Fruit fly (Drosophila melanogaster) whole organism, prepupa: ENCODE measurements around the gene Elp3.

ENCODE experiments used
- CG11294 ChIP-seq: fragments of 200-800 bp; sonication (Bioruptor generic); IDR thresholded peaks from 2 replicates; pipeline ENCODE4 v1.3.6; 2022; ENCODE audit warnings: missing biosample characterization, missing genetic modification characterization
- CG1621 ChIP-seq: fragments of 200-800 bp; sonication (Bioruptor generic); optimal IDR thresholded peaks from 3 replicates; lab custom pipeline; 2018; ENCODE audit warnings: missing biosample characterization, mild to moderate bottlenecking, missing genetic modification characterization
- CG32006 ChIP-seq: fragments of 200-800 bp; sonication (Bioruptor generic); optimal IDR thresholded peaks from 3 replicates; lab custom pipeline; 2017; ENCODE audit warnings: missing biosample characterization, mild to moderate bottlenecking, missing genetic modification characterization
- CG6163 ChIP-seq: fragments of 200-800 bp; sonication (Bioruptor generic); IDR thresholded peaks from 3 replicates; pipeline ENCODE4 v1.3.6; 2022; ENCODE audit warnings: missing biosample characterization, missing genetic modification characterization
- Ets96B ChIP-seq: fragments of 200-800 bp; optimal IDR thresholded peaks from 2 replicates; lab custom pipeline; 2019; ENCODE audit warnings: missing biosample characterization, mild to moderate bottlenecking, missing genetic modification characterization, moderate library complexity
- Met ChIP-seq: fragments of 200-800 bp; sonication (Bioruptor generic); optimal IDR thresholded peaks from 3 replicates; lab custom pipeline; 2016; ENCODE audit warnings: missing biosample characterization, missing genetic modification characterization
- Sox15 ChIP-seq: fragments of 200-800 bp; sonication (Bioruptor generic); optimal IDR thresholded peaks from 3 replicates; lab custom pipeline; 2016; ENCODE audit warnings: missing biosample characterization, missing genetic modification characterization
- eg ChIP-seq: fragments of 200-800 bp; sonication (Bioruptor generic); IDR thresholded peaks from 3 replicates; pipeline ENCODE4 v1.3.6; 2022; ENCODE audit warnings: missing biosample characterization, missing genetic modification characterization
- esn ChIP-seq: fragments of 200-800 bp; sonication (Bioruptor generic); optimal IDR thresholded peaks from 2 replicates; lab custom pipeline; 2016; ENCODE audit warnings: missing biosample characterization, mild to moderate bottlenecking, missing genetic modification characterization, moderate library complexity
- pdm3 ChIP-seq: fragments of 200-800 bp; sonication (Bioruptor generic); optimal IDR thresholded peaks from 3 replicates; lab custom pipeline; 2016; ENCODE audit warnings: missing biosample characterization, missing genetic modification characterization

DNA sequence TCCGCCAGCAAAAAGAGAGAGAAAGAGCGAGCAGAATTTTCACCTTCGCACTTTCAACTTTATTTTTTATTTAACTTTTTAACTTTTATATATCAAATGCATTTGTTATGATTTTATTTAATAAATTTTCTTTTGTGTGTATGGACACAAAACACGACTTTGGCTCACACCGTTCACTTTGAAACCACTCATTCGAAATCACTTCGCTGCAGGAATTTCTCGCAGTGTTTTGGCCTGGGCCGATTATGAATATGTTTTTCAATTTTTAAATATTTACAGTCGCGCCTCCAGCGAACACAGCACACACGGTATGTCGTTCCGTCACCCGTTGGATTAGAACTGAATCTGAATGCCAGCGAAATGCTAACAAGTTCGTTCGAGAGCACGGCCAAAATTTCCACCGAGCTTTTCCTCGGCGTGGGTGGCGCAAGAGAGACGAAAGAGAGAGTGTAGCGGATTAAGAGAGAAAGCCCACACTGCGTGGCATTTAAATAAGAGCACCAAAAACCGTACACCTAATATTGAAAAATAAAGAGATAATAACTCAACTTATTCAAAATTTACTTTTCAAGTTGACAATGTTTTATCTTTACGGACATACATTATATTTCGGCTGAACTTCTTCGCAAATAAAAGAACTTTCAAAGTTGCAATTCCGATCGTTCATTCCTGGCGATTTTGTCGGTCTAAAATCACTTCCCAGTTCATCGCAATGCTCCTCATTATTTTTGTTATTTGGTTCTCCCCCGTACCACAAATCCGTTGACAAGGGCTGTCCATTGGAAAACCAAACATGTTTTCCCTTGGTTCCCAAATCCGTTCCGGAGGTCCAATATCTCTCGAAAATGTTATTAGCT lies 3.4 kb upstream of the Elp3 start, which contains the start of gene CG15431:
- TF ChIP-seq CG11294 (no peak), CG32006 (GFP tag; lab: Kevin White, UChicago) (no peak), esn (GFP tag; lab: Kevin White, UChicago) (no peak), CG1621 (no peak), Ets96B (tag; lab: Kevin White, UChicago) (no peak), Met (GFP tag; lab: Kevin White, UChicago) (no peak), eg (GFP tag; lab: Robert Waterston, UW) (0 out of 3 replicates have a peak, but pooled peaks have one; percentile 40), Sox15 (GFP tag; lab: Kevin White, UChicago) (no peak), CG6163 (GFP tag; lab: Robert Waterston, UW) (peak; percentile 56; the same call in 1 of the 3 replicates), pdm3 (GFP tag; lab: Kevin White, UChicago) (no peak)
